Worm (Caenorhabditis elegans) whole organism, late embryonic: ENCODE results near the gene T01H3.3.

Experiments
- K09A11.1 ChIP-seq: sonication (generic microtip); optimal IDR thresholded peaks from 2 replicates; lab custom pipeline; 2017; ENCODE audit warnings: antibody characterized with exemption, mild to moderate bottlenecking, missing genetic modification characterization, missing compliant biosample characterization; ENCODE audit not compliant: insufficient read depth
- ama-1 ChIP-seq: fragments of 150-350 bp; optimal IDR thresholded peaks from 2 replicates; lab custom pipeline; 2014
- ceh-14 ChIP-seq: sonication (generic microtip); optimal IDR thresholded peaks from 2 replicates; lab custom pipeline; 2016; ENCODE audit warnings: missing genotype, missing genetic modification characterization, missing compliant biosample characterization
- ceh-18 ChIP-seq: sonication (generic microtip); optimal IDR thresholded peaks from 2 replicates; lab custom pipeline; 2016; ENCODE audit warnings: missing genetic modification characterization, missing compliant biosample characterization
- hlh-15 ChIP-seq: sonication (generic microtip); optimal IDR thresholded peaks from 2 replicates; lab custom pipeline; 2016; ENCODE audit warnings: missing genetic modification characterization, missing compliant biosample characterization
- nhr-11 ChIP-seq: fragments of 150-350 bp; optimal IDR thresholded peaks from 2 replicates; lab custom pipeline; 2014; ENCODE audit warnings: missing biosample characterization, missing genetic modification characterization
- nhr-232 ChIP-seq: sonication (generic microtip); optimal IDR thresholded peaks from 2 replicates; lab custom pipeline; 2016; ENCODE audit warnings: missing genetic modification characterization, missing compliant biosample characterization
- sdc-2 ChIP-seq: sonication (generic microtip); optimal IDR thresholded peaks from 2 replicates; lab custom pipeline; 2016; ENCODE audit warnings: missing genotype, missing genetic modification characterization, missing compliant biosample characterization
- tbx-2 ChIP-seq: sonication (generic microtip); optimal IDR thresholded peaks from 2 replicates; lab custom pipeline; 2016; ENCODE audit warnings: missing genetic modification characterization, missing compliant biosample characterization
- unc-3 ChIP-seq, 2 experiments: fragments of 200-800 bp in 1 of 2; sonication (Bioruptor generic) in 1 of 2; sonication (generic microtip) in 1 of 2; conservative IDR thresholded peaks in 1 of 2; optimal IDR thresholded peaks in 1 of 2; 2 replicates each; pipeline versions ENCODE4 v1.3.6 to Lab custom; 2016 to 2022; ENCODE audit warnings: missing compliant biosample characterization in 2 of 2, missing genetic modification characterization in 2 of 2, missing genetic modification reagents in 1 of 2
- zip-5 ChIP-seq: sonication (generic microtip); optimal IDR thresholded peaks from 2 replicates; lab custom pipeline; 2016; ENCODE audit warnings: missing genetic modification characterization, missing compliant biosample characterization

DNA sequence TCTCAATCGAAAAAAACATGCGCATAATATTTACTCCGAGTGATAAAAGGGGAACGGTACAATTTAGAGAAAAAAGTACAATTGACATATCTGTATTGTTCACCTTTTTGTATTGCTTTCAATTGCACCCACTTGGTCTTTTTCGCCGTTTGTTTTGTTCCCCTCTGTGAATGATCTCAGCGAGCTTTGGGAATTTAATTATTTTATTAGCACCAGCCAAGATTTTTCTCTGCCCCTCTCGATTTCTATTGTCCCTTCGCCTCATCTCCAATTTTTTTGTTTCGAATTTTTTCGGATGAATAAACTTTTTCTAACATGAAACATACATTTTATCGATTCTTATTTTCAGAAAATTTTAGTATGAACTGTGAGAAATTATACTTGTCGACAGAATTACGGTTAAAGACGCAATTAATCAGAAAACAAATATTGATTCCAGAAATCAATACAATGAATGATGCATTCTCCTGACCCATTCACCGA is 26.5 kb upstream of the T01H3.3 start, which contains the start of gene rev-1:
- TF ChIP-seq tbx-2 (tag; lab: Kevin White, UChicago), result no peak
- no peak for TF ChIP-seq ceh-18
- no peak for TF ChIP-seq hlh-15 (tag; lab: Kevin White, UChicago)
- no peak for TF ChIP-seq ama-1 (lab: Kevin White, UChicago)
- no peak for TF ChIP-seq K09A11.1
- TF ChIP-seq sdc-2 (tag; lab: Kevin White, UChicago), result no peak
- no peak for TF ChIP-seq nhr-11 (tag; lab: Kevin White, UChicago)
- TF ChIP-seq nhr-232 (tag; lab: Kevin White, UChicago), result no peak
- no peak for TF ChIP-seq unc-3 (GFP tag; conservative IDR thresholded peaks at IDR 0.05; lab: Robert Waterston, UW)
- no peak for TF ChIP-seq unc-3 (tag; optimal IDR thresholded peaks at IDR 0.05; lab: Kevin White, UChicago)
- TF ChIP-seq zip-5 (tag; lab: Kevin White, UChicago), result no peak
- TF ChIP-seq ceh-14 (tag; lab: Kevin White, UChicago), result no peak
